ENCODE assay signal across 1 fruit fly cellular context in the genomic region with DNA sequence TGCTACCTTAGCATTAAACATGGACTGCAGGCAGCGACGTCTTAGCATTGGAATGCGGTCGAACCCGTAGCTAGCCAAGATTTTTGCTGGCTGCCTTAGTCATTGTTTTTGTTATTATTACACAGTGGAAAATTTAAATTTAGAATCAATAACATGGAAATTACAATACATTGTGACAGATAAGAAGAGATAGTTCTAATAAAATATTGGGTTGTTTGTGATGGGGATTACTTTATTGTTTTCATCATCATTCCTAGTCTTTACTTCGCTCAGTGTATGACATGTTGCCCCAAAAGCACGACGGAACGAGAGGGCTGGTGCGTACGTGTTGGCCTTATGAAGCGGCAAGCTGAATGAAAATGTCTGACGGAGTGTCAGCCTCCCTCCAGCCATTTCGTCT.
A peak's percentile ranks its signal among the peaks of the same experiment; 100 is the strongest.
TF ChIP-seq lines count a peak whose summit lies in the region.

No protein-coding gene starts in this region.

TF ChIP-seq in whole organism, embryonic, 481 proteins besides CTCF, POLR2A, EP300 and RAD21 (continued from another document):
- peak; percentile 73 for TF ChIP-seq onecut (GFP tag; IDR thresholded peaks at IDR 0.05; lab: Robert Waterston, UW)
- TF ChIP-seq prd (optimal IDR thresholded peaks at IDR 0.05; lab: Kevin White, UChicago), result no peak
- peak; percentile 84 for TF ChIP-seq prd (GFP tag; IDR thresholded peaks at IDR 0.05; lab: Robert Waterston, UW)
- no peak for TF ChIP-seq cad (GFP tag; optimal IDR thresholded peaks at IDR 0.05; lab: Kevin White, UChicago)
- peak; percentile 30 for TF ChIP-seq CG4617 (GFP tag; optimal IDR thresholded peaks at IDR 0.05; lab: Kevin White, UChicago; ENCODE audit: borderline replicate concordance)
- TF ChIP-seq CG15514 (GFP tag; optimal IDR thresholded peaks at IDR 0.05; lab: Kevin White, UChicago), result peak; percentile 57
- peak; percentile 64 for TF ChIP-seq Atf-2 (GFP tag; optimal IDR thresholded peaks at IDR 0.05; lab: Kevin White, UChicago)
- TF ChIP-seq mam (GFP tag; optimal IDR thresholded peaks at IDR 0.05; lab: Kevin White, UChicago), result peak; percentile 75
- no peak for TF ChIP-seq slou (GFP tag; optimal IDR thresholded peaks at IDR 0.05; lab: Kevin White, UChicago)
- no peak for TF ChIP-seq Sin3A (optimal IDR thresholded peaks at IDR 0.05; lab: Kevin White, UChicago)
- peak; percentile 83 for TF ChIP-seq Xrp1 (GFP tag; IDR thresholded peaks at IDR 0.05; lab: Robert Waterston, UW)
- peak; percentile 53; the same call in 1 of the 2 replicates for TF ChIP-seq cas (GFP tag; IDR thresholded peaks at IDR 0.05; lab: Robert Waterston, UW)
- TF ChIP-seq eve (GFP tag; optimal IDR thresholded peaks at IDR 0.05; lab: Kevin White, UChicago), result no peak
- TF ChIP-seq D (optimal IDR thresholded peaks at IDR 0.05; lab: Kevin White, UChicago), result no peak
- peak; percentile 70 for TF ChIP-seq D (GFP tag; optimal IDR thresholded peaks at IDR 0.05; lab: Kevin White, UChicago)
- peak; percentile 59 for TF ChIP-seq CG4854 (GFP tag; optimal IDR thresholded peaks at IDR 0.05; lab: Kevin White, UChicago)
- peak; percentile 81 for TF ChIP-seq ranshi (GFP tag; IDR thresholded peaks at IDR 0.05; lab: Robert Waterston, UW)
- TF ChIP-seq Sox102F (GFP tag; optimal IDR thresholded peaks at IDR 0.05; lab: Kevin White, UChicago), result peak; percentile 91
- peak; percentile 66 for TF ChIP-seq ewg (GFP tag; optimal IDR thresholded peaks at IDR 0.05; lab: Kevin White, UChicago)
- peak; percentile 50 for TF ChIP-seq sqz (GFP tag; optimal IDR thresholded peaks at IDR 0.05; lab: Kevin White, UChicago)
- peak; percentile 57; the same call in 1 of the 2 replicates for TF ChIP-seq sim (GFP tag; IDR thresholded peaks at IDR 0.05; lab: Robert Waterston, UW)
- TF ChIP-seq pzg (GFP tag; optimal IDR thresholded peaks at IDR 0.05; lab: Kevin White, UChicago), result no peak
- peak; percentile 62 for TF ChIP-seq MTF-1 (GFP tag; optimal IDR thresholded peaks at IDR 0.05; lab: Kevin White, UChicago; ENCODE audit: borderline replicate concordance)
- peak; percentile 92 for TF ChIP-seq vvl (GFP tag; IDR thresholded peaks at IDR 0.05; lab: Robert Waterston, UW)
- peak; percentile 91 for TF ChIP-seq so (GFP tag; IDR thresholded peaks at IDR 0.05; lab: Robert Waterston, UW)
- no peak for TF ChIP-seq Dp (GFP tag; optimal IDR thresholded peaks at IDR 0.05; lab: Kevin White, UChicago)
- no peak for TF ChIP-seq CG17568 (GFP tag; optimal IDR thresholded peaks at IDR 0.05; lab: Kevin White, UChicago)
- peak; percentile 26 for TF ChIP-seq tup (GFP tag; optimal IDR thresholded peaks at IDR 0.05; lab: Kevin White, UChicago)
- TF ChIP-seq zfh1 (GFP tag; IDR thresholded peaks at IDR 0.05; lab: Robert Waterston, UW), result peak; percentile 79
- TF ChIP-seq disco-r (GFP tag; optimal IDR thresholded peaks at IDR 0.05; lab: Kevin White, UChicago), result peak; percentile 51
- peak; percentile 77 for TF ChIP-seq Fer2 (tag; optimal IDR thresholded peaks at IDR 0.05; lab: Kevin White, UChicago)
- TF ChIP-seq CG17328 (GFP tag; IDR thresholded peaks at IDR 0.05; lab: Robert Waterston, UW), result peak; percentile 86
- peak; percentile 70 for TF ChIP-seq CG7357 (GFP tag; IDR thresholded peaks at IDR 0.05; lab: Robert Waterston, UW)
